Worm (Caenorhabditis elegans): ENCODE data around the gene F08A7.1.

The F08A7.1 gene

DNA sequence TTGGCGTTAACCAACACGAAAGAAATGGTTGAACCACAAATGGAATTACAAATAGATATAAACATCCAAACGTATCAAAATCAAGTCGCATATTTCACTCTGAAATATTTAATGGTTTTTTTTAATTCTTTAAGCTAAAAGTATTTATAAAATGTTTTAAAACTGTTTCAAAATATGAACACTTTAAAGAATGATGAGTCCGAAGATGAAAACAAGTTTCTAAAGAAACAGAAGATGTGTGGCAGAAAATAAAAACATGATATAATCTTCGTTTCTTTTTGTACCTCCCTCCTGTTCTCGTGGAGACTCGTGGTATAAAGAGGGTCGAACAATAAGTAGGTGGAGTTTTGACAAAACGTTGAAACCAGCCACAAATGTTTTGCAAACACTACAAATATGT, 9.1 kb upstream of the F08A7.1 start, which contains the start of gene lact-6:
TSS of gene lact-6 (minus strand) at position 101 of the 400 bp plus-strand sequence.
- TF ChIP-seq sdc-2 (tag; optimal IDR thresholded peaks at IDR 0.05): no peak
- no peak for TF ChIP-seq pax-1 (tag; optimal IDR thresholded peaks at IDR 0.05)
- no peak for TF ChIP-seq tbx-7 (tag; optimal IDR thresholded peaks at IDR 0.05)
- TF ChIP-seq nhr-11 (tag; optimal IDR thresholded peaks at IDR 0.05): no peak
- TF ChIP-seq ceh-31 (tag; optimal IDR thresholded peaks at IDR 0.05): no peak
- TF ChIP-seq pag-3 (tag; optimal IDR thresholded peaks at IDR 0.05; ENCODE audit: borderline replicate concordance): no peak
- TF ChIP-seq pros-1 (tag; optimal IDR thresholded peaks at IDR 0.05): no peak
- no peak for TF ChIP-seq ref-2 (tag; optimal IDR thresholded peaks at IDR 0.05)

DNA sequence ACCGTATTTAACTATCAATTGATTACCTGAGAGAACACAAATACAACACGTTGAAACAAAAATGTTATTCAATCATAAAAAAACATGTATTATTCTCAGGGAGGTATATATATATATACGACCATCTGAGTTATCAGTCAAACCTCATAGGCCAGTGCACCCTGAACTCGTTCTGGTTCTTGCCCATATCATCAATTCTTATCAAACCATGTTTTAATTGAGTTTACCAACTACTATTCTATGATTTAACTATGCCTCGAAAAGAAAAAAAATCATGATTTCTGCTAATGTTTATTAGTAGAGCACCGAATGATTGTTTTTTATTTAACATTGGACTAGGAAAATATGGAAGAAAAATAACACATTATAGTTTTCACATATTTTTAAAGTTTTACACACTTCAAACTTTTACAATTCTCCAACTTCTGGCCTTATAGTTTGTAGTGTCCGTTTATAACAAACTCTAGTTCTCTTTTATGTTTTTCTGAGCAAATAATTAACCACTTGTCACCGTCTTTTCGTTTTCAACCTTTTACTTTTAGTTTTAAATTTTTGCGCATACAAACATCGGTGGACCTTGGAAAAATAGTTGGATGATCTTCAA, 8.1 kb upstream of the F08A7.1 start:
- TF ChIP-seq che-1 (tag; optimal IDR thresholded peaks at IDR 0.05): no peak
- no peak for TF ChIP-seq T23F11.4 (GFP tag; optimal IDR thresholded peaks at IDR 0.05)
- TF ChIP-seq ceh-14 (tag; optimal IDR thresholded peaks at IDR 0.05): no peak
- TF ChIP-seq elt-2 (tag; optimal IDR thresholded peaks at IDR 0.05): peak; percentile 10

DNA sequence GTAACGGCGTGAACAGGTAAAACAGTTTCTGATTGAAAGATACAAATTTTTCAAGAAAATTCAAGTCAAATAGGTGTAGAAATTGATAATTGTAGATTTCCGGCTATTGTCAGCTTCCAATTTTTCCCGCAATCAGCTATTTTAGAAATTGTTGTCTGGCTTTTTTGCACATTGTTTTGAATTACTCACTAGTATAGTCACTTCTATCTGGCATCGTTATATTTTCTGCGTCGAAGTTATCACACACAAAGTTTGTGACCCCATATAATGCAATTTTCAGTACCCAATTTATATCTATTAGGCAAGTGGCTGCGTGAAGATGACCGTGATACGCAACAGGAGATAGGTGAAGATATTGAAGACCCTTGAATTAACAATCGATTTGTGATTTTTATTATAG, 5.2 kb upstream of the F08A7.1 start:
- TF ChIP-seq pha-4 (tag; optimal IDR thresholded peaks at IDR 0.05) (no peak), sdc-2 (tag; optimal IDR thresholded peaks at IDR 0.05) (no peak), F13H6.1 (tag; optimal IDR thresholded peaks at IDR 0.05) (no peak), ceh-19 (GFP tag; optimal IDR thresholded peaks at IDR 0.05) (no peak), hlh-15 (tag; optimal IDR thresholded peaks at IDR 0.05) (no peak), ceh-2 (tag; optimal IDR thresholded peaks at IDR 0.05) (no peak), ahr-1 (tag; optimal IDR thresholded peaks at IDR 0.05) (no peak), ztf-16 (tag; optimal IDR thresholded peaks at IDR 0.05) (no peak), ceh-14 (tag; optimal IDR thresholded peaks at IDR 0.05) (no peak), T23F11.4 (GFP tag; optimal IDR thresholded peaks at IDR 0.05) (no peak), lin-11 (tag; optimal IDR thresholded peaks at IDR 0.05) (no peak), ceh-24 (tag; optimal IDR thresholded peaks at IDR 0.05) (no peak), sox-2 (GFP tag; IDR thresholded peaks at IDR 0.05) (no peak), tbx-2 (tag; optimal IDR thresholded peaks at IDR 0.05) (no peak), sox-4 (tag; optimal IDR thresholded peaks at IDR 0.05) (no peak)

DNA sequence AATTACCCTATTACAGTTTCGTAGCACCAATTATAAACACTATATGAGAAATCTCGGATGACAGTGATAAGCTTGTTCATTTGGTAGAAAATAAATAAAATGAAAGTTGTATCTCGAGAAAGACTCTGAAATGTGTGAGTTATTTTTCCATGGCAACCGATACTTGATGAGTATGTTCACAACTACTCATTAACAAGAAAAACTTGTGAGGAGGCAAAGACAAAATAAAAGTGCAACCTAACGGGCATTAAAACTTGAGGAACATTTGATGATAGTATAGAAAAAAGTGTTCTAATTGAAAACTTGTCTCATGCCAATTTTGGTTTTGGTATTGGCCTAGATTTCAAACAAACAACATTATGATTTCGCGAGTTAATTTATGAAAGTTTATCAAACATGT, 3.9 kb upstream of the F08A7.1 start, which contains the start of gene gcy-27:
TSS of gene gcy-27 (minus strand) at position 101 of the 400 bp plus-strand sequence.
- TF ChIP-seq pag-3 (tag; optimal IDR thresholded peaks at IDR 0.05; ENCODE audit: borderline replicate concordance) (no peak), ceh-6 (GFP tag; optimal IDR thresholded peaks at IDR 0.05) (no peak), hlh-6 (tag; optimal IDR thresholded peaks at IDR 0.05) (no peak), ceh-19 (GFP tag; optimal IDR thresholded peaks at IDR 0.05) (no peak), ceh-9 (tag; optimal IDR thresholded peaks at IDR 0.05) (no peak), nhr-232 (tag; optimal IDR thresholded peaks at IDR 0.05) (no peak), mec-3 (tag; optimal IDR thresholded peaks at IDR 0.05; ENCODE audit: borderline replicate concordance) (no peak), lin-11 (tag; optimal IDR thresholded peaks at IDR 0.05) (no peak), C08G9.2 (tag; optimal IDR thresholded peaks at IDR 0.05) (no peak), ztf-16 (tag; optimal IDR thresholded peaks at IDR 0.05) (no peak), syd-9 (tag; optimal IDR thresholded peaks at IDR 0.05) (no peak), unc-86 (tag; optimal IDR thresholded peaks at IDR 0.05) (no peak), Y22D7AL.16 (tag; optimal IDR thresholded peaks at IDR 0.05) (no peak), tbx-7 (tag; optimal IDR thresholded peaks at IDR 0.05) (no peak), pha-4 (tag; optimal IDR thresholded peaks at IDR 0.05) (no peak), F13H6.1 (tag; optimal IDR thresholded peaks at IDR 0.05) (no peak), pax-1 (tag; optimal IDR thresholded peaks at IDR 0.05) (no peak), rnt-1 (tag; optimal IDR thresholded peaks at IDR 0.05) (no peak), tbx-2 (tag; optimal IDR thresholded peaks at IDR 0.05) (no peak)

DNA sequence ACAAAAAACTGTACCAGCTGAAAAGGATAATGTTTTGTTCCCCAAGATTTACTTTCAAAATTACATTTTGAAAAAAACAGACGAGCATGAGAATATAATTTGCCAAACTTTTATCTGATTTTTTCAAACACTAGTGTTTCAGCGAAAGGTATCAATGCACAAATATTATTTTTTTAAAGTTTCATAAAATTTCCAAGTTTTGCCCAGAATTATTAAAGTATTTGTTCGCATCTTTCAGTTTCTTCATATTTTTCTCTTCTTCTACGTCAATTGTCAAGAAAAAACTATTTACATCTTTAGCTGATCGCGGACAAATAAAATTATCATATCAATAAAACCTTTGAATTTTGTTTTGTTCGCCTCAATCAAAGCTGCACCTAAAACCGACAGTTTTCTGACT, 3.4 kb upstream of the F08A7.1 start, which contains the start of gene C06A12.8:
TSS of gene C06A12.8 (plus strand) at position 301 of the 400 bp plus-strand sequence.
- TF ChIP-seq elt-2 (tag; optimal IDR thresholded peaks at IDR 0.05): no peak
- no peak for TF ChIP-seq hlh-8 (tag; optimal IDR thresholded peaks at IDR 0.05)
- TF ChIP-seq ahr-1 (tag; optimal IDR thresholded peaks at IDR 0.05): no peak
- TF ChIP-seq ttx-3 (tag; optimal IDR thresholded peaks at IDR 0.05): no peak
- TF ChIP-seq ceh-22 (tag; optimal IDR thresholded peaks at IDR 0.05): no peak
- TF ChIP-seq ceh-18 (tag; optimal IDR thresholded peaks at IDR 0.05): no peak
- TF ChIP-seq C38D4.7 (GFP tag; optimal IDR thresholded peaks at IDR 0.05): no peak
- no peak for TF ChIP-seq nfya-1 (tag; optimal IDR thresholded peaks at IDR 0.05)
- no peak for TF ChIP-seq odd-2 (tag; optimal IDR thresholded peaks at IDR 0.05)
- no peak for TF ChIP-seq eyg-1 (tag; optimal IDR thresholded peaks at IDR 0.05)
- TF ChIP-seq fkh-6 (tag; optimal IDR thresholded peaks at IDR 0.05): no peak
- no peak for TF ChIP-seq rnt-1 (tag; optimal IDR thresholded peaks at IDR 0.05)
- TF ChIP-seq ceh-45 (GFP tag; IDR thresholded peaks at IDR 0.05): no peak
- TF ChIP-seq unc-86 (tag; optimal IDR thresholded peaks at IDR 0.05): no peak
- TF ChIP-seq syd-9 (tag; optimal IDR thresholded peaks at IDR 0.05): no peak
- TF ChIP-seq ref-2 (tag; optimal IDR thresholded peaks at IDR 0.05): no peak
- TF ChIP-seq ceh-2 (tag; optimal IDR thresholded peaks at IDR 0.05): no peak
- no peak for TF ChIP-seq unc-42 (tag; optimal IDR thresholded peaks at IDR 0.05)

All from whole organism, late embryonic.